Fruit fly (Drosophila melanogaster) whole organism, embryonic: ENCODE results near the gene kra.

ENCODE experiments used
- CG12391 ChIP-seq: fragments of 200-800 bp; sonication (Bioruptor generic); optimal IDR thresholded peaks from 3 replicates; lab custom pipeline; 2018; ENCODE audit warnings: missing biosample characterization, mild to moderate bottlenecking, missing genetic modification characterization, moderate library complexity
- CG16779 ChIP-seq: fragments of 200-800 bp; sonication (Bioruptor generic); IDR thresholded peaks from 2 replicates; pipeline ENCODE4 v1.3.6; 2022; ENCODE audit warnings: missing biosample characterization, missing genetic modification characterization
- CG32772 ChIP-seq: fragments of 200-800 bp; sonication (Bioruptor generic); IDR thresholded peaks from 2 replicates; pipeline ENCODE4 v1.3.6; 2022; ENCODE audit warnings: missing biosample characterization, missing genetic modification characterization
- pnt ChIP-seq: fragments of 200-800 bp; sonication (Bioruptor generic); optimal IDR thresholded peaks from 3 replicates; lab custom pipeline; 2016; ENCODE audit warnings: missing biosample characterization, missing genetic modification characterization

DNA sequence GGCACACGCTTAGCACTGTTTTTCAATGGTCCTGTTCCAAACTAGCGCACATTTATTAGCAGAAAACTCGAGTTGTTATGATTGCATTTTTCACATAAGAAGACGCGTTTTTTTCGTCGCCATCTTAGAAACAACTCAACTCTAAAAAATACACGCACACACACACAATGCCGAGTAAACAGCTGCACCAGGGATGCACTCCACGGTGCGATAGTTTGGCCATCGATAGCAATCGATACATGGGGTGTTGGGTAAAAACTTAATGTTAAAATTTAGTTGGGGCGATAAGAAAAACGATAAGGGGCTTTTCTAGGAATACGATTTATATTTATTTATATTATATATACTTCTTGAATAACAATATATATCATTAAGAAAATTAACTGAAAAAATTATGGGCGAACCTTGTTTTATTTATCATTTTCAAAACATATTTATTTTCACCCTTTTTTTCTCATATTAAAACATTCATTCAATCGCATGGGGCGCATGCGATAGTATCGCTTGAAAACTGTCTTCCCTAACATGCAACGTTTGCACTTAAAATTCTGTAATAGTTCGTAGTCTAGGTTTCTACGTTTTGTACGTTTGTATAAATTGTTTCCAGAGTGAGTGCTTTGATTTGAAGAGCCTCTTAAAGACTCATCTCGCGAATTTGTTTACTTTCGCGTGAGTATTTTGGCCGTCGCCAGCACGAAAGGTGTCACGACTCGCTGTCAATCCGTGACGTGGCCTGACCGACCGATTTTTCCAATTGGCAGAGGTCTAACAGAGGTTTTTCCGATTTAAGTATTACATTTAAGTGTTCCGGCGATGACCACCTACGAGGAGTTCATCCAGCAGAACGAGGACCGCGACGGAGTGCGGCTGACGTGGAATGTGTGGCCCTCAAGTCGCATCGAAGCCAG lies 47.9 kb upstream of the kra start, which contains the start of the genes MTA1-like and Sec23:
- TF ChIP-seq pnt (GFP tag; lab: Kevin White, UChicago) (no peak), CG12391 (peak; percentile 78), CG16779 (no peak), CG32772 (no peak)
